Fruit fly (Drosophila melanogaster): Measurements from ENCODE around the gene CG42307.

CG42307 gene

dm6 chr3L:7328567-7329253, at the start of gene CG42307, which contains the start of the genes mrva and mus312:
Gene CG42307 (plus strand): TSS chr3L:7329132.
Gene mrva (minus strand): TSS chr3L:7328842.
Gene mus312 (plus strand): TSS chr3L:7329132.
- peak; percentile 95 for TF ChIP-seq CG17801 (GFP tag; optimal IDR thresholded peaks at IDR 0.05; ENCODE audit: partially characterized antibody)

dm6 chr3L:7283541-7283940, 45.4 kb upstream of the CG42307 start:
- TF ChIP-seq CG17801 (GFP tag; optimal IDR thresholded peaks at IDR 0.05; ENCODE audit: partially characterized antibody) = no peak

- TF ChIP-seq CG17801 (GFP tag; optimal IDR thresholded peaks at IDR 0.05; ENCODE audit: partially characterized antibody) = no peak
Measured at dm6 chr3L:7300660-7301059, 28.3 kb upstream of the CG42307 start.

dm6 chr3L:7312754-7313153, 16.2 kb upstream of the CG42307 start, which contains the start of gene unc-13-4A:
Gene unc-13-4A (minus strand): TSS chr3L:7312896.
- no peak for TF ChIP-seq CG17801 (GFP tag; optimal IDR thresholded peaks at IDR 0.05; ENCODE audit: partially characterized antibody)

dm6 chr3L:7313559-7314132, 15.3 kb upstream of the CG42307 start:
- TF ChIP-seq CG17801 (GFP tag; optimal IDR thresholded peaks at IDR 0.05; ENCODE audit: partially characterized antibody) = no peak

- no peak for TF ChIP-seq CG17801 (GFP tag; optimal IDR thresholded peaks at IDR 0.05; ENCODE audit: partially characterized antibody)
Measured at dm6 chr3L:7314133-7314532, 14.8 kb upstream of the CG42307 start.

- TF ChIP-seq CG17801 (GFP tag; optimal IDR thresholded peaks at IDR 0.05; ENCODE audit: partially characterized antibody) = no peak
Measured at dm6 chr3L:7319768-7320167, 9.2 kb upstream of the CG42307 start, which contains the start of gene CG8607. Gene CG8607 (plus strand): TSS chr3L:7320068.

- TF ChIP-seq CG17801 (GFP tag; optimal IDR thresholded peaks at IDR 0.05; ENCODE audit: partially characterized antibody) = peak; percentile 63
Measured at dm6 chr3L:7323348-7323747, 5.6 kb upstream of the CG42307 start, which contains the start of the genes RhoGEF4 and Rint1. Gene RhoGEF4 (minus strand): TSS chr3L:7323411. Gene Rint1 (plus strand): TSS chr3L:7323619.

dm6 chr3L:7326676-7327075, 2.3 kb upstream of the CG42307 start:
- no peak for TF ChIP-seq CG17801 (GFP tag; optimal IDR thresholded peaks at IDR 0.05; ENCODE audit: partially characterized antibody)

dm6 chr3L:7334990-7335389, 6.1 kb downstream of the CG42307 start, which contains the start of the genes wrm1 and wrm2:
Gene wrm1 (minus strand): TSS chr3L:7335226.
Gene wrm2 (minus strand): TSS chr3L:7335226.
- no peak for TF ChIP-seq CG17801 (GFP tag; optimal IDR thresholded peaks at IDR 0.05; ENCODE audit: partially characterized antibody)

- no peak for TF ChIP-seq CG17801 (GFP tag; optimal IDR thresholded peaks at IDR 0.05; ENCODE audit: partially characterized antibody)
Measured at dm6 chr3L:7338786-7339185, 9.9 kb downstream of the CG42307 start.

- TF ChIP-seq CG17801 (GFP tag; optimal IDR thresholded peaks at IDR 0.05; ENCODE audit: partially characterized antibody) = peak; percentile 32
Measured at dm6 chr3L:7339216-7339742, 10.3 kb downstream of the CG42307 start, which contains the start of the genes lark and eco. Gene lark (plus strand): TSS chr3L:7339266. Gene eco (minus strand): TSS chr3L:7339340.

- TF ChIP-seq CG17801 (GFP tag; optimal IDR thresholded peaks at IDR 0.05; ENCODE audit: partially characterized antibody) = no peak
Measured at dm6 chr3L:7344001-7344400, 15.1 kb downstream of the CG42307 start.

- TF ChIP-seq CG17801 (GFP tag; optimal IDR thresholded peaks at IDR 0.05; ENCODE audit: partially characterized antibody) = peak; percentile 90
Measured at dm6 chr3L:7344965-7345427, 16.1 kb downstream of the CG42307 start, which contains the start of gene Cln7. Gene Cln7 (minus strand): TSS chr3L:7345183.

dm6 chr3L:7346951-7347350, 18.0 kb downstream of the CG42307 start, which contains the start of gene CG14834:
Gene CG14834 (minus strand): TSS chr3L:7347123.
- TF ChIP-seq CG17801 (GFP tag; optimal IDR thresholded peaks at IDR 0.05; ENCODE audit: partially characterized antibody) = no peak
